Worm (Caenorhabditis elegans) whole organism, L2 larva: Measurements from ENCODE around the gene Y37E11AR.7.

Experiments
- F13H6.1 ChIP-seq: sonication (generic microtip); optimal IDR thresholded peaks from 2 replicates; lab custom pipeline; 2016; ENCODE audit warnings: missing genetic modification characterization, missing compliant biosample characterization
- R02D3.7 ChIP-seq: fragments of 150-350 bp; optimal IDR thresholded peaks from 2 replicates; lab custom pipeline; 2014; ENCODE audit warnings: missing biosample characterization, missing genetic modification characterization
- ZK546.5 ChIP-seq: sonication (generic microtip); optimal IDR thresholded peaks from 2 replicates; lab custom pipeline; 2017; ENCODE audit warnings: missing biosample characterization, missing genetic modification characterization
- dmd-4 ChIP-seq: sonication (generic microtip); optimal IDR thresholded peaks from 2 replicates; lab custom pipeline; 2017; ENCODE audit warnings: missing biosample characterization, missing genetic modification characterization
- elt-3 ChIP-seq: sonication (generic microtip); optimal IDR thresholded peaks from 2 replicates; lab custom pipeline; 2017; ENCODE audit warnings: missing biosample characterization, missing genetic modification characterization
- fos-1 ChIP-seq: fragments of 150-350 bp; optimal IDR thresholded peaks from 2 replicates; lab custom pipeline; 2014; ENCODE audit warnings: missing biosample characterization, missing genetic modification characterization
- gmeb-1 ChIP-seq: fragments of 150-350 bp; optimal IDR thresholded peaks from 2 replicates; lab custom pipeline; 2014; ENCODE audit warnings: missing biosample characterization, missing genetic modification characterization
- lin-13 ChIP-seq: fragments of 150-350 bp; optimal IDR thresholded peaks from 2 replicates; lab custom pipeline; 2014; ENCODE audit warnings: missing biosample characterization, missing genetic modification reagents, missing genetic modification characterization
- nhr-11 ChIP-seq: fragments of 150-350 bp; optimal IDR thresholded peaks from 2 replicates; lab custom pipeline; 2014; ENCODE audit warnings: missing biosample characterization, missing genetic modification characterization
- snpc-4 ChIP-seq: fragments of 150-350 bp; optimal IDR thresholded peaks from 2 replicates; lab custom pipeline; 2014; ENCODE audit warnings: missing biosample characterization, missing genetic modification characterization

- TF ChIP-seq ZK546.5 (tag; lab: Kevin White, UChicago) (no peak), elt-3 (no peak), lin-13 (GFP tag; lab: Kevin White, UChicago) (no peak), fos-1 (tag; lab: Kevin White, UChicago) (no peak), gmeb-1 (tag; lab: Kevin White, UChicago) (no peak), snpc-4 (tag; lab: Kevin White, UChicago) (no peak), F13H6.1 (tag; lab: Kevin White, UChicago) (no peak), R02D3.7 (no peak), dmd-4 (tag; lab: Kevin White, UChicago) (no peak), nhr-11 (tag; lab: Kevin White, UChicago) (no peak)
Measured at ce11 chrIV:3774160-3774559, 18.9 kb upstream of the Y37E11AR.7 start.
